Worm (Caenorhabditis elegans) whole organism, L3 larva: ENCODE data around the gene frl-1.

Experiments used
- ama-1 ChIP-seq: fragments of 150-350 bp; optimal IDR thresholded peaks from 2 replicates; lab custom pipeline; 2018
- ceh-28 ChIP-seq: fragments of 150-350 bp; optimal IDR thresholded peaks from 2 replicates; lab custom pipeline; 2014; ENCODE audit warnings: missing biosample characterization, missing genetic modification reagents, missing genetic modification characterization
- daf-12 ChIP-seq: fragments of 150-350 bp; optimal IDR thresholded peaks from 2 replicates; lab custom pipeline; 2014; ENCODE audit warnings: missing biosample characterization, missing genetic modification reagents, missing genetic modification characterization
- egl-27 ChIP-seq: sonication (generic microtip); optimal IDR thresholded peaks from 4 replicates; lab custom pipeline; 2017; ENCODE audit warnings: missing biosample characterization, missing genetic modification reagents, missing genetic modification characterization
- elt-2 ChIP-seq: sonication (generic microtip); optimal IDR thresholded peaks from 2 replicates; lab custom pipeline; 2016; ENCODE audit warnings: missing genetic modification reagents, mild to moderate bottlenecking, missing genetic modification characterization, missing compliant biosample characterization
- lsy-12 ChIP-seq: sonication (generic microtip); optimal IDR thresholded peaks from 2 replicates; lab custom pipeline; 2016; ENCODE audit warnings: mild to moderate bottlenecking, missing genetic modification characterization, missing compliant biosample characterization
- nhr-237 ChIP-seq: fragments of 150-350 bp; optimal IDR thresholded peaks from 2 replicates; lab custom pipeline; 2014; ENCODE audit warnings: missing biosample characterization, missing genetic modification characterization
- nhr-43 ChIP-seq: sonication (generic microtip); optimal IDR thresholded peaks from 2 replicates; lab custom pipeline; 2016; ENCODE audit warnings: mild to moderate bottlenecking, missing genetic modification characterization, missing compliant biosample characterization; ENCODE audit not compliant: poor library complexity, severe bottlenecking
- sea-2 ChIP-seq: fragments of 150-350 bp; sonication (generic microtip); optimal IDR thresholded peaks from 4 replicates; lab custom pipeline; 2014; ENCODE audit warnings: missing biosample characterization, missing genetic modification reagents, missing genetic modification characterization
- skn-1 ChIP-seq: fragments of 150-350 bp; optimal IDR thresholded peaks from 2 replicates; lab custom pipeline; 2014; ENCODE audit warnings: missing biosample characterization, missing genetic modification characterization
- unc-62 ChIP-seq: fragments of 150-350 bp; sonication (generic microtip); optimal IDR thresholded peaks from 4 replicates; lab custom pipeline; 2014; ENCODE audit warnings: missing biosample characterization, missing genetic modification reagents, missing genetic modification characterization
- ztf-4 ChIP-seq: fragments of 150-350 bp; optimal IDR thresholded peaks from 2 replicates; lab custom pipeline; 2014; ENCODE audit warnings: missing biosample characterization, missing genetic modification characterization

DNA sequence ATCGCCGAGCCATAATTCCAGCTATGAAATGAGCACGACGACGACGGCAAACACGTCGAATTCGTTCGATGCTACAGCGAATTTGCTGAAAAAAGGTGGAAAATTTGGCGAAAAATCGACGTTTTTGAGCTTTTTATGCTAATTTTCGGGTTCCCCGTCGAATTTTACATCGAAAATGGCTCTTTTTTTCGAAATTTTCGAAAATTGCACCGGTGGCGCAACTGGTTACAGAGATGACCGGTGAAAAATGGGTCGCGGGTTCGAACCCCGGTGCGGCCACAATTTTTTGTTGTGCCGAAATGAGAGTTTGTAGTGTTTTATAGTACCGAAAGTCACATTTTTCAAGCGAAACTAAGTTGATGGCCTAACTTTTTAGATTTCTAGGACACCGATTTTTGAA is 13.6 kb downstream of the frl-1 start:
- TF ChIP-seq sea-2 (GFP tag; lab: Kevin White, UChicago), result no peak
- TF ChIP-seq unc-62, result no peak
- TF ChIP-seq nhr-237 (tag; lab: Kevin White, UChicago), result no peak
- TF ChIP-seq ama-1 (lab: Kevin White, UChicago), result no peak
- no peak for TF ChIP-seq daf-12 (tag; lab: Kevin White, UChicago)
- TF ChIP-seq egl-27 (tag; lab: Kevin White, UChicago), result no peak
- no peak for TF ChIP-seq ztf-4
- no peak for TF ChIP-seq nhr-43
- no peak for TF ChIP-seq lsy-12 (tag; lab: Kevin White, UChicago)
- TF ChIP-seq skn-1 (tag; lab: Kevin White, UChicago), result no peak
- no peak for TF ChIP-seq elt-2 (tag; lab: Kevin White, UChicago)
- no peak for TF ChIP-seq ceh-28 (tag; lab: Kevin White, UChicago)
